Worm (Caenorhabditis elegans) whole organism, young adult: ENCODE data around the gene arrd-16.

Source experiments
- B0261.1 ChIP-seq: sonication (generic microtip); optimal IDR thresholded peaks from 2 replicates; lab custom pipeline; 2016; ENCODE audit warnings: mild to moderate bottlenecking, missing genetic modification characterization, moderate library complexity, missing compliant biosample characterization
- B0336.3 ChIP-seq: fragments of 200-800 bp; sonication (Bioruptor generic); IDR thresholded peaks from 2 replicates; pipeline ENCODE4 v1.3.6; 2022; ENCODE audit warnings: missing genetic modification characterization, missing compliant biosample characterization
- C06A6.2 ChIP-seq: fragments of 200-800 bp; sonication (Bioruptor generic); conservative IDR thresholded peaks from 2 replicates; pipeline ENCODE4 v1.3.6; 2022; ENCODE audit warnings: missing genetic modification characterization, missing compliant biosample characterization
- C17E4.6 ChIP-seq: fragments of 200-800 bp; sonication (Bioruptor generic); IDR thresholded peaks from 2 replicates; pipeline ENCODE4 v1.3.6; 2022; ENCODE audit warnings: missing genetic modification reagents, missing genetic modification characterization, missing compliant biosample characterization
- F10E7.11 ChIP-seq: sonication (generic microtip); optimal IDR thresholded peaks from 2 replicates; lab custom pipeline; 2017; ENCODE audit warnings: mild to moderate bottlenecking, missing genetic modification characterization, moderate library complexity, missing compliant biosample characterization
- F52B5.7 ChIP-seq: sonication (generic microtip); optimal IDR thresholded peaks from 2 replicates; lab custom pipeline; 2016; ENCODE audit warnings: mild to moderate bottlenecking, missing genetic modification characterization, missing compliant biosample characterization
- F57C9.4 ChIP-seq: sonication (generic microtip); optimal IDR thresholded peaks from 2 replicates; lab custom pipeline; 2017; ENCODE audit warnings: mild to moderate bottlenecking, missing genetic modification characterization, missing compliant biosample characterization
- K12H6.12 ChIP-seq: fragments of 200-800 bp; sonication (Bioruptor generic); optimal IDR thresholded peaks from 2 replicates; lab custom pipeline; 2018; ENCODE audit warnings: mild to moderate bottlenecking, missing genetic modification characterization, missing compliant biosample characterization
- T07F8.4 ChIP-seq: sonication (generic microtip); optimal IDR thresholded peaks from 2 replicates; lab custom pipeline; 2016; ENCODE audit warnings: mild to moderate bottlenecking, missing genetic modification characterization, moderate library complexity, missing compliant biosample characterization
- Y53F4B.3 ChIP-seq: fragments of 200-800 bp; sonication (Bioruptor generic); IDR thresholded peaks from 2 replicates; pipeline ENCODE4 v1.3.6; 2022; ENCODE audit warnings: missing genetic modification reagents, missing genetic modification characterization, missing compliant biosample characterization
- Y56A3A.18 ChIP-seq: fragments of 200-800 bp; sonication (Bioruptor generic); IDR thresholded peaks from 2 replicates; pipeline ENCODE4 v1.3.6; 2022; ENCODE audit warnings: missing genetic modification reagents, missing genetic modification characterization, missing compliant biosample characterization
- Y79H2A.3 ChIP-seq: fragments of 200-800 bp; sonication (Bioruptor generic); conservative IDR thresholded peaks from 2 replicates; pipeline ENCODE4 v1.3.6; 2022; ENCODE audit warnings: missing genetic modification reagents, missing genetic modification characterization, missing compliant biosample characterization
- Y95B8A.8 ChIP-seq: fragments of 200-800 bp; sonication (Bioruptor generic); IDR thresholded peaks from 2 replicates; pipeline ENCODE4 v1.3.6; 2022; ENCODE audit warnings: missing genetic modification reagents, missing genetic modification characterization, missing compliant biosample characterization
- ama-1 ChIP-seq, 3 experiments: fragments of 150-350 bp in 1 of 3; sonication (generic microtip) in 2 of 3; optimal IDR thresholded peaks; 2 replicates each; lab custom pipeline; 2014 to 2018; ENCODE audit warnings: missing biosample characterization in 2 of 3, missing genetic modification characterization in 2 of 3, missing genetic modification reagents in 2 of 3
- attf-3 ChIP-seq: fragments of 200-800 bp; sonication (Bioruptor generic); conservative IDR thresholded peaks from 2 replicates; pipeline ENCODE4 v1.3.6; 2022; ENCODE audit warnings: missing genetic modification reagents, missing genetic modification characterization, missing compliant biosample characterization
- attf-5 ChIP-seq: fragments of 200-800 bp; sonication (Bioruptor generic); optimal IDR thresholded peaks from 2 replicates; lab custom pipeline; 2018; ENCODE audit warnings: mild to moderate bottlenecking, missing genetic modification characterization, missing compliant biosample characterization
- bed-2 ChIP-seq: fragments of 200-800 bp; sonication (Bioruptor generic); IDR thresholded peaks from 2 replicates; pipeline ENCODE4 v1.3.6; 2022; ENCODE audit warnings: missing genetic modification reagents, missing genetic modification characterization, missing compliant biosample characterization
- ccch-3 ChIP-seq: fragments of 200-800 bp; sonication (Bioruptor generic); optimal IDR thresholded peaks from 2 replicates; lab custom pipeline; 2018; ENCODE audit warnings: mild to moderate bottlenecking, missing genetic modification characterization, missing compliant biosample characterization
- cebp-1 ChIP-seq, 2 experiments: fragments of 200-800 bp in 1 of 2; sonication (Bioruptor generic) in 1 of 2; sonication (generic microtip) in 1 of 2; IDR thresholded peaks in 1 of 2; optimal IDR thresholded peaks in 1 of 2; 2 replicates each; pipeline versions ENCODE4 v1.3.6 to Lab custom; 2017 to 2022; ENCODE audit warnings: missing compliant biosample characterization in 2 of 2, missing genetic modification characterization in 2 of 2, mild to moderate bottlenecking in 1 of 2, missing genetic modification reagents in 1 of 2, moderate library complexity in 1 of 2
- ceh-27 ChIP-seq: fragments of 200-800 bp; sonication (Bioruptor generic); optimal IDR thresholded peaks from 2 replicates; lab custom pipeline; 2018; ENCODE audit warnings: mild to moderate bottlenecking, missing genetic modification characterization, moderate library complexity, missing compliant biosample characterization
- ceh-79 ChIP-seq: sonication (generic microtip); optimal IDR thresholded peaks from 2 replicates; lab custom pipeline; 2017; ENCODE audit warnings: mild to moderate bottlenecking, missing genetic modification characterization, missing compliant biosample characterization
- chd-7 ChIP-seq: sonication (generic microtip); optimal IDR thresholded peaks from 2 replicates; lab custom pipeline; 2016; ENCODE audit warnings: mild to moderate bottlenecking, missing genetic modification characterization, moderate library complexity, missing compliant biosample characterization
- dox-1 ChIP-seq: fragments of 200-800 bp; sonication (Bioruptor generic); IDR thresholded peaks from 2 replicates; pipeline ENCODE4 v1.3.6; 2022; ENCODE audit warnings: missing genetic modification reagents, missing genetic modification characterization, missing compliant biosample characterization
- dpff-1 ChIP-seq: sonication (generic microtip); optimal IDR thresholded peaks from 2 replicates; lab custom pipeline; 2017; ENCODE audit warnings: mild to moderate bottlenecking, missing genetic modification characterization, missing compliant biosample characterization
- egrh-3 ChIP-seq: fragments of 200-800 bp; sonication (Bioruptor generic); IDR thresholded peaks from 2 replicates; pipeline ENCODE4 v1.3.6; 2022; ENCODE audit warnings: missing genetic modification reagents, missing genetic modification characterization, missing compliant biosample characterization
- hlh-26 ChIP-seq: fragments of 200-800 bp; sonication (Bioruptor generic); conservative IDR thresholded peaks from 2 replicates; pipeline ENCODE4 v1.3.6; 2022; ENCODE audit warnings: missing genetic modification reagents, missing genetic modification characterization, missing compliant biosample characterization
- let-526 ChIP-seq: fragments of 200-800 bp; sonication (Bioruptor generic); IDR thresholded peaks from 2 replicates; pipeline ENCODE4 v1.3.6; 2022; ENCODE audit warnings: missing genetic modification reagents, missing genetic modification characterization, missing compliant biosample characterization
- lsl-1 ChIP-seq: fragments of 200-800 bp; sonication (Bioruptor generic); optimal IDR thresholded peaks from 2 replicates; lab custom pipeline; 2018; ENCODE audit warnings: mild to moderate bottlenecking, missing genetic modification characterization, moderate library complexity, missing compliant biosample characterization
- madf-10 ChIP-seq: sonication (generic microtip); optimal IDR thresholded peaks from 2 replicates; lab custom pipeline; 2016; ENCODE audit warnings: mild to moderate bottlenecking, missing genetic modification characterization, missing compliant biosample characterization
- madf-3 ChIP-seq: fragments of 200-800 bp; sonication (Bioruptor generic); IDR thresholded peaks from 2 replicates; pipeline ENCODE4 v1.3.6; 2022; ENCODE audit warnings: missing genetic modification reagents, missing genetic modification characterization, missing compliant biosample characterization
- madf-8 ChIP-seq: fragments of 200-800 bp; sonication (Bioruptor generic); conservative IDR thresholded peaks from 2 replicates; pipeline ENCODE4 v1.3.6; 2022; ENCODE audit warnings: missing genetic modification reagents, missing genetic modification characterization, missing compliant biosample characterization
- nfya-1 ChIP-seq: sonication (generic microtip); optimal IDR thresholded peaks from 2 replicates; lab custom pipeline; 2017; ENCODE audit warnings: antibody characterized with exemption, missing compliant biosample characterization, missing genetic modification characterization, borderline replicate concordance; ENCODE audit not compliant: insufficient read depth
- nfyb-1 ChIP-seq: fragments of 200-800 bp; sonication (Bioruptor generic); IDR thresholded peaks from 2 replicates; pipeline ENCODE4 v1.3.6; 2022; ENCODE audit warnings: missing genetic modification reagents, missing genetic modification characterization, missing compliant biosample characterization
- nhr-179 ChIP-seq: sonication (generic microtip); optimal IDR thresholded peaks from 2 replicates; lab custom pipeline; 2016; ENCODE audit warnings: mild to moderate bottlenecking, missing genetic modification characterization, missing compliant biosample characterization
- rec-8 ChIP-seq, 2 experiments: sonication (generic microtip); optimal IDR thresholded peaks; 2 replicates each; lab custom pipeline; 2016; ENCODE audit warnings: mild to moderate bottlenecking in 2 of 2, missing genetic modification characterization in 2 of 2, missing genetic modification reagents in 2 of 2, missing genotype in 2 of 2, missing biosample characterization in 1 of 2, missing compliant biosample characterization in 1 of 2, moderate library complexity in 1 of 2
- rpc-1 ChIP-seq, 2 experiments: fragments of 150-350 bp in 1 of 2; sonication (generic microtip) in 1 of 2; optimal IDR thresholded peaks; 2 replicates each; lab custom pipeline; 2014 to 2018; ENCODE audit warnings: missing biosample characterization in 1 of 2, missing genetic modification characterization in 1 of 2, missing genetic modification reagents in 1 of 2, missing genotype in 1 of 2
- sea-2 ChIP-seq: fragments of 200-800 bp; sonication (Bioruptor generic); IDR thresholded peaks from 2 replicates; pipeline ENCODE4 v1.3.6; 2022; ENCODE audit warnings: missing genetic modification characterization, missing compliant biosample characterization
- snpc-1.1 ChIP-seq: sonication (generic microtip); optimal IDR thresholded peaks from 2 replicates; lab custom pipeline; 2017; ENCODE audit warnings: missing genetic modification characterization, mild to moderate bottlenecking, missing compliant biosample characterization, antibody characterized with exemption, moderate library complexity, missing genotype, missing genetic modification reagents; ENCODE audit not compliant: insufficient read depth
- snpc-4 ChIP-seq, 5 experiments: fragments of 150-350 bp in 1 of 5; sonication (generic microtip) in 4 of 5; optimal IDR thresholded peaks; 2 replicates each; lab custom pipeline; 2014 to 2018; ENCODE audit warnings: missing genetic modification characterization in 5 of 5, missing biosample characterization in 3 of 5, antibody characterized with exemption in 2 of 5, mild to moderate bottlenecking in 2 of 5, missing compliant biosample characterization in 2 of 5, missing genotype in 2 of 5, moderate library complexity in 2 of 5, missing genetic modification reagents in 1 of 5
- sptf-2 ChIP-seq: fragments of 200-800 bp; sonication (Bioruptor generic); optimal IDR thresholded peaks from 2 replicates; lab custom pipeline; 2018; ENCODE audit warnings: mild to moderate bottlenecking, missing genetic modification characterization, missing compliant biosample characterization
- tlf-1 ChIP-seq: fragments of 200-800 bp; sonication (Bioruptor generic); optimal IDR thresholded peaks from 2 replicates; lab custom pipeline; 2018; ENCODE audit warnings: mild to moderate bottlenecking, missing genetic modification characterization, missing compliant biosample characterization
- unc-130 ChIP-seq: sonication (generic microtip); optimal IDR thresholded peaks from 2 replicates; lab custom pipeline; 2016; ENCODE audit warnings: missing genetic modification reagents, missing genetic modification characterization, missing compliant biosample characterization
- unc-62 ChIP-seq: fragments of 150-350 bp; optimal IDR thresholded peaks from 2 replicates; lab custom pipeline; 2014; ENCODE audit warnings: missing biosample characterization, missing genetic modification reagents, missing genetic modification characterization
- zfh-2 ChIP-seq: fragments of 200-800 bp; sonication (Bioruptor generic); conservative IDR thresholded peaks from 2 replicates; pipeline ENCODE4 v1.3.6; 2022; ENCODE audit warnings: missing genetic modification reagents, missing genetic modification characterization, missing compliant biosample characterization
- ztf-22 ChIP-seq: fragments of 200-800 bp; sonication (Bioruptor generic); optimal IDR thresholded peaks from 2 replicates; lab custom pipeline; 2018; ENCODE audit warnings: mild to moderate bottlenecking, missing genetic modification characterization, moderate library complexity, missing compliant biosample characterization

Gene arrd-16

DNA sequence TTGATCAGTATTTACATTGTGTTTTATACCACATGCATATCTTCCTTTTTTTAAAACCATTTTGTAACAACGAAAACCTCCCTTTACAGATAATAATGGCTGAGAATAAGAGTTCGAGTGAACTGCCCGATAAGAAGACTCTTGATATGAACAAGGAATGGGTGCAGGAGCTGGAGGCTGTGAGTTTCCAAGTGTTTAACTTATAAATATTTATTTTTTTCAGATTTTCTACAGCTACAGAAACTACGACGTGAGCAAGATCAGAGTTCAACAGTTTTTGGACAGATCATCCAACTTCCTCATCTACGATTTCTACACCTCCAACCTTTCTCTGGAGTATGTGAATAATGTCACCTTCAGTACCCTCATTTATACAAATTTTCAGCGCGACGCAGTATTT lies 11.9 kb downstream of the arrd-16 start, which contains the start of gene herd-1 (continued):
- TF ChIP-seq madf-8 (no peak), ceh-27 (GFP tag; lab: Kevin White, UChicago) (peak; percentile 7), bed-2 (GFP tag; lab: Robert Waterston, UW) (no peak), C17E4.6 (GFP tag; lab: Robert Waterston, UW) (peak; percentile 49; the same call in 1 of the 2 replicates), Y79H2A.3 (0 out of 2 replicates have a peak, but pooled peaks have one; percentile 33), Y95B8A.8 (GFP tag; lab: Robert Waterston, UW) (peak; percentile 76; the same call in 1 of the 2 replicates), ceh-79 (tag; lab: Kevin White, UChicago) (no peak), cebp-1 (GFP tag; IDR thresholded peaks at IDR 0.05; lab: Robert Waterston, UW) (no peak), cebp-1 (tag; optimal IDR thresholded peaks at IDR 0.05; lab: Kevin White, UChicago) (peak; percentile 56), Y53F4B.3 (GFP tag; lab: Robert Waterston, UW) (no peak), ccch-3 (GFP tag; lab: Kevin White, UChicago) (no peak), B0336.3 (GFP tag; lab: Robert Waterston, UW) (peak; percentile 66), egrh-3 (GFP tag; lab: Robert Waterston, UW) (peak; percentile 30; the same call in 1 of the 2 replicates), dpff-1 (tag; lab: Kevin White, UChicago) (no peak), C06A6.2 (GFP tag; lab: Robert Waterston, UW) (no peak), K12H6.12 (tag; lab: Kevin White, UChicago) (no peak), zfh-2 (GFP tag; lab: Robert Waterston, UW) (no peak), snpc-1.1 (tag; lab: Kevin White, UChicago) (no peak), snpc-4 (GFP tag; optimal IDR thresholded peaks at IDR 0.05; lab: Kevin White, UChicago) (no peak), snpc-4 (tag; optimal IDR thresholded peaks at IDR 0.05; lab: Kevin White, UChicago) (no peak), T07F8.4 (tag; lab: Kevin White, UChicago) (no peak), nfya-1 (no peak), nfyb-1 (GFP tag; lab: Robert Waterston, UW) (0 out of 2 replicates have a peak, but pooled peaks have one; percentile 44), rpc-1 (optimal IDR thresholded peaks at IDR 0.05; lab: Kevin White, UChicago) (no peak), rpc-1 (tag; optimal IDR thresholded peaks at IDR 0.05; lab: Kevin White, UChicago) (no peak), hlh-26 (GFP tag; lab: Robert Waterston, UW) (no peak), Y56A3A.18 (GFP tag; lab: Robert Waterston, UW) (no peak), rec-8 (tag; optimal IDR thresholded peaks at IDR 0.05; lab: Kevin White, UChicago) (peak in 1 of 2 experiments; percentile 8), lsl-1 (GFP tag; lab: Kevin White, UChicago) (peak; percentile 44), tlf-1 (no peak), ztf-22 (GFP tag; lab: Kevin White, UChicago) (no peak), unc-130 (GFP tag; lab: Kevin White, UChicago) (no peak), attf-5 (no peak), chd-7 (no peak), attf-3 (GFP tag; lab: Robert Waterston, UW) (no peak)
- TF ChIP-seq, all 124 proteins: peak for 38

DNA sequence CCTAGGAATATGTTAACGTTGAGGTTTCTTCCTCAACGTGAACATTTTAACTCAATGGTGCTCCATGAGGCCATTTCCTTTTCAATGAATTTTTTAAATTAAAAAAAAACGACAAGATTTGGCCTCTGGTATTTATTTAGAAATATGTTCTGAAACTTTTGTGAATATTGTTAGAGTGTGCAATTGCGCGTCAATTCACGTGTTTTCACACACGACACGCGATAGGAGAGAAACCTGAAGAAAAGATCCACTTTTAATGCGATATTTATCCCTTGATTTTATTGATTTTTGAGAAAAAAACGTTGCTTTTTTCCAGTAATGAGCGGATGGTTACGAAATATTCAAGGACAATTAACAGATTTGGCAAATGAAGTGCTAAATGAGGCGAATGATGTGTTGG lies 14.7 kb downstream of the arrd-16 start, which contains the start of gene sql-1:
sql-1 (plus strand) TSS at position 313 of the 400 bp plus-strand sequence.
- TF ChIP-seq chd-7 (no peak), unc-62 (GFP tag; lab: Kevin White, UChicago) (no peak), dox-1 (GFP tag; lab: Robert Waterston, UW) (no peak), F57C9.4 (no peak), ceh-79 (tag; lab: Kevin White, UChicago) (peak; percentile 30), sea-2 (GFP tag; lab: Robert Waterston, UW) (no peak), zfh-2 (GFP tag; lab: Robert Waterston, UW) (no peak), ztf-22 (GFP tag; lab: Kevin White, UChicago) (no peak), ceh-27 (GFP tag; lab: Kevin White, UChicago) (no peak), F52B5.7 (tag; lab: Kevin White, UChicago) (peak; percentile 73), ama-1 (optimal IDR thresholded peaks at IDR 0.05; lab: Kevin White, UChicago) (no peak), ama-1 (GFP tag; optimal IDR thresholded peaks at IDR 0.05; lab: Kevin White, UChicago) (peak; percentile 26 to 84), nhr-179 (tag; lab: Kevin White, UChicago) (no peak), F10E7.11 (tag; lab: Kevin White, UChicago) (peak; percentile 14), bed-2 (GFP tag; lab: Robert Waterston, UW) (no peak), madf-3 (GFP tag; lab: Robert Waterston, UW) (no peak), sptf-2 (no peak), let-526 (GFP tag; lab: Robert Waterston, UW) (no peak), ccch-3 (GFP tag; lab: Kevin White, UChicago) (no peak), madf-10 (tag; lab: Kevin White, UChicago) (no peak), B0261.1 (tag; lab: Kevin White, UChicago) (no peak)
